Worm (Caenorhabditis elegans): ENCODE results near the gene tps-1.

DNA sequence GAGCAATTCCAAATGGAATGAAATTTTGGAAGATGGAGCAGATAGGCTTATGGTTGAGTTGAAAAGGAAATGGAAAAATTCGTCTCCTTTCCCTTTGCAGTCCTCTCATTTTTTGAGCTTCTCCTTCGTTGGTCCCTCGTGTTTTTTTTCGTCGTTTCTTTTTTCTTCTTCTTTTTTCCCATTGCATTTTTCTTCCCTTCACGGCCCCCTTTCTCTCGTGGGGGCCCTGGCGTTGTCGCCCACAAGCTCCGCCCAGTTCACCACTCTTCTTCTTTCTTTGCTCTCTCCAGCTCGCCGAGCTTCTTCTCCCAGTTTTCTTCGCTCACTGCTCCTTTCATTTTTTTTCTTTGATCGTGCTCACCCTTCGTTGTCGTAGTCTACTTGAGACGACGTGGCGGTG lies 45.1 kb upstream of the tps-1 start:
- no peak for TF ChIP-seq nhr-28 (tag; optimal IDR thresholded peaks at IDR 0.05)
- TF ChIP-seq zip-11 (GFP tag; IDR thresholded peaks at IDR 0.05) = no peak
- TF ChIP-seq ces-1 (GFP tag; optimal IDR thresholded peaks at IDR 0.05) = no peak
- no peak for TF ChIP-seq nhr-11 (tag; optimal IDR thresholded peaks at IDR 0.05)

All from whole organism, L4 larva.